Worm (Caenorhabditis elegans): ENCODE data around the gene H01G02.3.

Gene H01G02.3

ce11 chrIV:11755907-11756306 lies 36.5 kb downstream of the H01G02.3 start, which contains the start of gene T12A7.9:
Gene T12A7.9, minus strand, starts transcription at chrIV:11756007.
- TF ChIP-seq skn-1 (tag; optimal IDR thresholded peaks at IDR 0.05) (no peak), mbf-1 (tag; optimal IDR thresholded peaks at IDR 0.05) (no peak), R02D3.7 (tag; optimal IDR thresholded peaks at IDR 0.05) (no peak), lsy-2 (tag; optimal IDR thresholded peaks at IDR 0.05) (no peak), peb-1 (tag; optimal IDR thresholded peaks at IDR 0.05) (no peak), nhr-129 (tag; optimal IDR thresholded peaks at IDR 0.05) (no peak), ztf-1 (GFP tag; conservative IDR thresholded peaks at IDR 0.05) (no peak)

ce11 chrIV:11755003-11755402 lies 37.4 kb downstream of the H01G02.3 start, which contains the start of gene T12A7.10:
Gene T12A7.10, minus strand, starts transcription at chrIV:11755103.
- TF ChIP-seq nhr-129 (tag; optimal IDR thresholded peaks at IDR 0.05), result no peak

- TF ChIP-seq nhr-11 (tag; optimal IDR thresholded peaks at IDR 0.05) (no peak), aly-2 (tag; optimal IDR thresholded peaks at IDR 0.05) (no peak), nhr-77 (tag; optimal IDR thresholded peaks at IDR 0.05) (no peak), elt-1 (tag; optimal IDR thresholded peaks at IDR 0.05) (no peak), snpc-4 (tag; optimal IDR thresholded peaks at IDR 0.05) (no peak), lsy-2 (tag; optimal IDR thresholded peaks at IDR 0.05) (no peak), ztf-1 (GFP tag; conservative IDR thresholded peaks at IDR 0.05) (no peak), ztf-11 (tag; optimal IDR thresholded peaks at IDR 0.05) (no peak), skn-1 (tag; optimal IDR thresholded peaks at IDR 0.05) (no peak), unc-62 (GFP tag; optimal IDR thresholded peaks at IDR 0.05) (no peak), C34F6.9 (tag; optimal IDR thresholded peaks at IDR 0.05) (no peak), ama-1 (optimal IDR thresholded peaks at IDR 0.05) (no peak), nhr-21 (tag; optimal IDR thresholded peaks at IDR 0.05) (no peak)
These were observed 38.1 kb downstream of the H01G02.3 start, which contains the start of gene scl-18 for ce11 chrIV:11754328-11754727. Gene scl-18, minus strand, starts transcription at chrIV:11754428.

ce11 chrIV:11748852-11749251 lies 43.5 kb downstream of the H01G02.3 start, which contains the start of gene T12A7.6:
Gene T12A7.6, plus strand, starts transcription at chrIV:11749220.
- TF ChIP-seq elt-1 (tag; optimal IDR thresholded peaks at IDR 0.05), result no peak
- TF ChIP-seq F13H6.1 (tag; optimal IDR thresholded peaks at IDR 0.05), result peak; percentile 70
- TF ChIP-seq sma-9 (GFP tag; optimal IDR thresholded peaks at IDR 0.05), result peak; percentile 33
- TF ChIP-seq sma-9 (tag; optimal IDR thresholded peaks at IDR 0.05), result no peak
- TF ChIP-seq sma-3 (GFP tag; optimal IDR thresholded peaks at IDR 0.05), result no peak
- TF ChIP-seq R02D3.7 (tag; optimal IDR thresholded peaks at IDR 0.05), result no peak
- no peak for TF ChIP-seq mab-5 (tag; optimal IDR thresholded peaks at IDR 0.05)
- peak in 1 of 2 experiments; percentile 25 for TF ChIP-seq lsy-2 (tag; optimal IDR thresholded peaks at IDR 0.05)
- no peak for TF ChIP-seq snpc-4 (tag; optimal IDR thresholded peaks at IDR 0.05)
- peak; percentile 74 for TF ChIP-seq nhr-129 (tag; optimal IDR thresholded peaks at IDR 0.05)
- no peak for TF ChIP-seq ZK546.5 (tag; optimal IDR thresholded peaks at IDR 0.05)
- peak; percentile 23 for TF ChIP-seq C34F6.9 (tag; optimal IDR thresholded peaks at IDR 0.05)
- TF ChIP-seq ceh-82 (tag; optimal IDR thresholded peaks at IDR 0.05), result no peak
- no peak for TF ChIP-seq dmd-4 (tag; optimal IDR thresholded peaks at IDR 0.05)
- no peak for TF ChIP-seq Y55F3AM.14 (GFP tag; optimal IDR thresholded peaks at IDR 0.05)
- TF ChIP-seq nhr-6 (tag; optimal IDR thresholded peaks at IDR 0.05), result no peak
- no peak for TF ChIP-seq lin-39 (tag; optimal IDR thresholded peaks at IDR 0.05)
- TF ChIP-seq elt-3 (tag; optimal IDR thresholded peaks at IDR 0.05), result no peak
- TF ChIP-seq ztf-1 (GFP tag; conservative IDR thresholded peaks at IDR 0.05), result no peak

ce11 chrIV:11745340-11745739 lies 47.1 kb downstream of the H01G02.3 start, which contains the start of gene gem-4:
Gene gem-4, plus strand, starts transcription at chrIV:11745640.
- TF ChIP-seq aly-2 (tag; optimal IDR thresholded peaks at IDR 0.05) (no peak), fos-1 (tag; optimal IDR thresholded peaks at IDR 0.05) (peak; percentile 44)

ce11 chrIV:11744287-11744686 lies 48.1 kb downstream of the H01G02.3 start:
- TF ChIP-seq mab-5 (tag; optimal IDR thresholded peaks at IDR 0.05), result no peak
- no peak for TF ChIP-seq snpc-4 (tag; optimal IDR thresholded peaks at IDR 0.05)
- TF ChIP-seq ceh-16 (tag; optimal IDR thresholded peaks at IDR 0.05), result no peak
- peak; percentile 30 for TF ChIP-seq nhr-129 (tag; optimal IDR thresholded peaks at IDR 0.05)
- TF ChIP-seq unc-55 (GFP tag; optimal IDR thresholded peaks at IDR 0.05), result peak; percentile 9
- peak; percentile 64 for TF ChIP-seq sma-9 (GFP tag; optimal IDR thresholded peaks at IDR 0.05)
- TF ChIP-seq sma-9 (tag; optimal IDR thresholded peaks at IDR 0.05), result no peak
- TF ChIP-seq ZK546.5 (tag; optimal IDR thresholded peaks at IDR 0.05), result no peak
